Worm (Caenorhabditis elegans): ENCODE results near the gene svh-2.

- TF ChIP-seq nhr-11 (tag; optimal IDR thresholded peaks at IDR 0.05): no peak
- TF ChIP-seq elt-1 (tag; optimal IDR thresholded peaks at IDR 0.05): no peak
- no peak for TF ChIP-seq nhr-12 (tag; optimal IDR thresholded peaks at IDR 0.05)
- no peak for TF ChIP-seq elt-3 (tag; optimal IDR thresholded peaks at IDR 0.05)
- no peak for TF ChIP-seq nhr-237 (tag; optimal IDR thresholded peaks at IDR 0.05)
- TF ChIP-seq lsy-2 (tag; optimal IDR thresholded peaks at IDR 0.05): no peak
- peak; percentile 57 for TF ChIP-seq fos-1 (tag; optimal IDR thresholded peaks at IDR 0.05)
- peak; percentile 18 for TF ChIP-seq gmeb-1 (tag; optimal IDR thresholded peaks at IDR 0.05)
- TF ChIP-seq ama-1 (optimal IDR thresholded peaks at IDR 0.05): no peak
- TF ChIP-seq mdl-1 (tag; optimal IDR thresholded peaks at IDR 0.05): no peak
- TF ChIP-seq zag-1 (tag; optimal IDR thresholded peaks at IDR 0.05): no peak
- no peak for TF ChIP-seq lin-11 (tag; optimal IDR thresholded peaks at IDR 0.05)
Measured at ce11 chrX:6517025-6517770, 35.9 kb upstream of the svh-2 start.

All from whole organism, L2 larva.